Fruit fly (Drosophila melanogaster) whole organism, prepupa: Measurements from ENCODE around the gene Agpat2.

Source experiments
- Blimp-1 ChIP-seq: fragments of 200-800 bp; sonication (Bioruptor generic); optimal IDR thresholded peaks from 3 replicates; lab custom pipeline; 2017; ENCODE audit warnings: missing biosample characterization, missing genetic modification characterization, mild to moderate bottlenecking, moderate library complexity, missing genetic modification reagents
- CG10631 ChIP-seq: fragments of 200-800 bp; sonication (Bioruptor generic); optimal IDR thresholded peaks from 2 replicates; lab custom pipeline; 2016; ENCODE audit warnings: missing biosample characterization, missing genetic modification characterization
- CG11902 ChIP-seq: fragments of 200-800 bp; sonication (Bioruptor generic); optimal IDR thresholded peaks from 3 replicates; lab custom pipeline; 2016; ENCODE audit warnings: missing biosample characterization, missing genetic modification characterization
- CG15336 ChIP-seq: fragments of 200-800 bp; sonication (Bioruptor generic); IDR thresholded peaks from 2 replicates; pipeline ENCODE4 v1.3.6; 2022; ENCODE audit warnings: missing biosample characterization, missing genetic modification characterization
- CG1621 ChIP-seq: fragments of 200-800 bp; sonication (Bioruptor generic); optimal IDR thresholded peaks from 3 replicates; lab custom pipeline; 2018; ENCODE audit warnings: missing biosample characterization, mild to moderate bottlenecking, missing genetic modification characterization
- CG16779 ChIP-seq: fragments of 200-800 bp; sonication (Bioruptor generic); optimal IDR thresholded peaks from 3 replicates; lab custom pipeline; 2017; ENCODE audit warnings: missing biosample characterization, mild to moderate bottlenecking, missing genetic modification characterization
- CG3032 ChIP-seq: fragments of 200-800 bp; optimal IDR thresholded peaks from 2 replicates; lab custom pipeline; 2019; ENCODE audit warnings: missing biosample characterization, mild to moderate bottlenecking, missing genetic modification characterization, moderate library complexity
- CG31627 ChIP-seq: fragments of 200-800 bp; sonication (Bioruptor generic); optimal IDR thresholded peaks from 3 replicates; lab custom pipeline; 2016; ENCODE audit warnings: missing biosample characterization, missing genetic modification characterization
- CG34406 ChIP-seq: fragments of 200-800 bp; sonication (Bioruptor generic); optimal IDR thresholded peaks from 3 replicates; lab custom pipeline; 2016; ENCODE audit warnings: missing biosample characterization, missing genetic modification characterization
- CG3919 ChIP-seq: fragments of 200-800 bp; sonication (Bioruptor generic); optimal IDR thresholded peaks from 3 replicates; lab custom pipeline; 2016; ENCODE audit warnings: missing biosample characterization, missing genetic modification characterization
- CG4318 ChIP-seq: fragments of 200-800 bp; sonication (Bioruptor generic); optimal IDR thresholded peaks from 3 replicates; lab custom pipeline; 2017; ENCODE audit warnings: missing biosample characterization, mild to moderate bottlenecking, missing genetic modification characterization
- CG6163 ChIP-seq: fragments of 200-800 bp; sonication (Bioruptor generic); IDR thresholded peaks from 3 replicates; pipeline ENCODE4 v1.3.6; 2022; ENCODE audit warnings: missing biosample characterization, missing genetic modification characterization
- CG6276 ChIP-seq: fragments of 200-800 bp; sonication (Bioruptor generic); optimal IDR thresholded peaks from 2 replicates; lab custom pipeline; 2017; ENCODE audit warnings: missing biosample characterization, mild to moderate bottlenecking, missing genetic modification characterization
- CG6792 ChIP-seq: fragments of 200-800 bp; sonication (Bioruptor generic); optimal IDR thresholded peaks from 3 replicates; lab custom pipeline; 2016; ENCODE audit warnings: missing biosample characterization, missing genetic modification characterization
- CG6808 ChIP-seq: fragments of 200-800 bp; sonication (Bioruptor generic); optimal IDR thresholded peaks from 3 replicates; lab custom pipeline; 2017; ENCODE audit warnings: missing biosample characterization, missing genetic modification characterization, mild to moderate bottlenecking, moderate library complexity, missing genetic modification reagents
- CG6854 ChIP-seq: fragments of 200-800 bp; sonication (Bioruptor generic); optimal IDR thresholded peaks from 2 replicates; lab custom pipeline; 2017; ENCODE audit warnings: missing biosample characterization, mild to moderate bottlenecking, missing genetic modification characterization
- CG8119 ChIP-seq: fragments of 200-800 bp; sonication (Bioruptor generic); IDR thresholded peaks from 3 replicates; pipeline ENCODE4 v1.3.6; 2022; ENCODE audit warnings: missing biosample characterization, missing genetic modification characterization
- CG8632 ChIP-seq: fragments of 200-800 bp; sonication (Bioruptor generic); optimal IDR thresholded peaks from 3 replicates; lab custom pipeline; 2016; ENCODE audit warnings: missing biosample characterization, missing genetic modification characterization
- Eip78C ChIP-seq: fragments of 200-800 bp; sonication (Bioruptor generic); peaks from one replicate; lab custom pipeline; 2016; ENCODE audit warnings: missing biosample characterization, missing genetic modification characterization
- Ets21C ChIP-seq: fragments of 200-800 bp; sonication (Bioruptor generic); optimal IDR thresholded peaks from 3 replicates; lab custom pipeline; 2016; ENCODE audit warnings: missing biosample characterization, missing genetic modification characterization
- Ets96B ChIP-seq: fragments of 200-800 bp; optimal IDR thresholded peaks from 2 replicates; lab custom pipeline; 2019; ENCODE audit warnings: missing biosample characterization, mild to moderate bottlenecking, missing genetic modification characterization, moderate library complexity
- OdsH ChIP-seq: fragments of 200-800 bp; sonication (Bioruptor generic); optimal IDR thresholded peaks from 3 replicates; lab custom pipeline; 2016; ENCODE audit warnings: missing biosample characterization, missing genetic modification characterization
- Sox102F ChIP-seq: fragments of 200-800 bp; sonication (Bioruptor generic); optimal IDR thresholded peaks from 2 replicates; lab custom pipeline; 2016; ENCODE audit warnings: missing biosample characterization, mild to moderate bottlenecking, missing genetic modification characterization
- Sox14 ChIP-seq: fragments of 200-800 bp; sonication (Bioruptor generic); optimal IDR thresholded peaks from 3 replicates; lab custom pipeline; 2016; ENCODE audit warnings: missing biosample characterization, missing genetic modification characterization
- acj6 ChIP-seq: fragments of 200-800 bp; sonication (Bioruptor generic); optimal IDR thresholded peaks from 3 replicates; lab custom pipeline; 2016; ENCODE audit warnings: missing biosample characterization, missing genetic modification characterization
- cyc ChIP-seq: fragments of 200-800 bp; sonication (Bioruptor generic); optimal IDR thresholded peaks from 3 replicates; lab custom pipeline; 2016; ENCODE audit warnings: missing biosample characterization, missing genetic modification characterization
- dac ChIP-seq: fragments of 200-800 bp; sonication (Bioruptor generic); optimal IDR thresholded peaks from 2 replicates; lab custom pipeline; 2017; ENCODE audit warnings: missing biosample characterization, mild to moderate bottlenecking, missing genetic modification characterization
- dsx ChIP-seq: fragments of 200-800 bp; optimal IDR thresholded peaks from 3 replicates; lab custom pipeline; 2019; ENCODE audit warnings: missing biosample characterization, mild to moderate bottlenecking, missing genetic modification characterization, moderate library complexity; ENCODE audit not compliant: poor library complexity, severe bottlenecking
- eg ChIP-seq: fragments of 200-800 bp; sonication (Bioruptor generic); IDR thresholded peaks from 3 replicates; pipeline ENCODE4 v1.3.6; 2022; ENCODE audit warnings: missing biosample characterization, missing genetic modification characterization
- esn ChIP-seq: fragments of 200-800 bp; sonication (Bioruptor generic); optimal IDR thresholded peaks from 2 replicates; lab custom pipeline; 2016; ENCODE audit warnings: missing biosample characterization, mild to moderate bottlenecking, missing genetic modification characterization, moderate library complexity
- fd85E ChIP-seq: fragments of 200-800 bp; sonication (Bioruptor generic); optimal IDR thresholded peaks from 3 replicates; lab custom pipeline; 2016; ENCODE audit warnings: missing biosample characterization, missing genetic modification characterization
- fkh ChIP-seq: fragments of 200-800 bp; sonication (Bioruptor generic); optimal IDR thresholded peaks from 3 replicates; lab custom pipeline; 2017; ENCODE audit warnings: missing biosample characterization, mild to moderate bottlenecking, missing genetic modification characterization, moderate library complexity
- lz ChIP-seq: fragments of 200-800 bp; sonication (Bioruptor generic); optimal IDR thresholded peaks from 3 replicates; lab custom pipeline; 2016; ENCODE audit warnings: missing biosample characterization, missing genetic modification characterization
- net ChIP-seq: fragments of 200-800 bp; sonication (Bioruptor generic); optimal IDR thresholded peaks from 3 replicates; lab custom pipeline; 2016; ENCODE audit warnings: missing biosample characterization, missing genetic modification characterization
- salr ChIP-seq, 2 experiments: fragments of 200-800 bp; sonication (Bioruptor generic); optimal IDR thresholded peaks; 3 replicates each; lab custom pipeline; 2016 to 2018; ENCODE audit warnings: missing biosample characterization in 2 of 2, missing genetic modification characterization in 2 of 2, mild to moderate bottlenecking in 1 of 2
- ss ChIP-seq, 2 experiments: fragments of 200-800 bp; sonication (Bioruptor generic); optimal IDR thresholded peaks; 2 replicates in 1 of 2; 3 replicates in 1 of 2; lab custom pipeline; 2017 to 2018; ENCODE audit warnings: mild to moderate bottlenecking in 2 of 2, missing biosample characterization in 2 of 2, missing genetic modification characterization in 2 of 2, moderate library complexity in 1 of 2
- topi ChIP-seq: fragments of 200-800 bp; sonication (Bioruptor generic); optimal IDR thresholded peaks from 3 replicates; lab custom pipeline; 2016; ENCODE audit warnings: missing biosample characterization, missing genetic modification characterization
- vri ChIP-seq: fragments of 200-800 bp; sonication (Bioruptor generic); optimal IDR thresholded peaks from 3 replicates; lab custom pipeline; 2016; ENCODE audit warnings: missing biosample characterization, mild to moderate bottlenecking, missing genetic modification characterization

Agpat2 gene

dm6 chr2L:8403286-8404270 lies 60.2 kb downstream of the Agpat2 start, which contains the start of gene emb:
emb (plus strand) TSS chr2L:8403573.
- no peak for TF ChIP-seq CG6276 (GFP tag; lab: Kevin White, UChicago)
- peak; percentile 11 for TF ChIP-seq Blimp-1 (GFP tag; lab: Kevin White, UChicago)
- TF ChIP-seq CG6854 (GFP tag; lab: Kevin White, UChicago): peak; percentile 69
- peak; percentile 50 for TF ChIP-seq Ets96B (tag; lab: Kevin White, UChicago)
- peak; percentile 58 for TF ChIP-seq CG10631 (GFP tag; lab: Kevin White, UChicago)
- TF ChIP-seq cyc (GFP tag; lab: Kevin White, UChicago): peak; percentile 37
- no peak for TF ChIP-seq salr (GFP tag; optimal IDR thresholded peaks at IDR 0.05; lab: Kevin White, UChicago)
- TF ChIP-seq acj6 (GFP tag; lab: Kevin White, UChicago): no peak
- peak; percentile 66 for TF ChIP-seq dsx (GFP tag; lab: Kevin White, UChicago)
- no peak for TF ChIP-seq CG11902 (GFP tag; lab: Kevin White, UChicago)
- peak; percentile 30 for TF ChIP-seq OdsH (GFP tag; lab: Kevin White, UChicago)
- TF ChIP-seq CG31627 (GFP tag; lab: Kevin White, UChicago): peak; percentile 62
- no peak for TF ChIP-seq vri
- peak; percentile 36 for TF ChIP-seq lz
- no peak for TF ChIP-seq CG8632 (GFP tag; lab: Kevin White, UChicago)
- peak; percentile 62 for TF ChIP-seq CG15336 (GFP tag; lab: Robert Waterston, UW)
- TF ChIP-seq fkh (GFP tag; lab: Kevin White, UChicago): peak; percentile 99
- TF ChIP-seq Eip78C (GFP tag; lab: Kevin White, UChicago): peak; percentile 83
- TF ChIP-seq CG3919 (GFP tag; lab: Kevin White, UChicago): no peak
- no peak for TF ChIP-seq CG4318 (GFP tag; lab: Kevin White, UChicago)
- TF ChIP-seq esn: peak; percentile 57
- TF ChIP-seq CG6163 (GFP tag; lab: Robert Waterston, UW): peak; percentile 79
- TF ChIP-seq Sox14 (GFP tag; lab: Kevin White, UChicago): peak; percentile 70
- TF ChIP-seq CG6792 (GFP tag; lab: Kevin White, UChicago): no peak
- peak; percentile 79 for TF ChIP-seq CG8119 (GFP tag; lab: Robert Waterston, UW)
- no peak for TF ChIP-seq CG1621 (tag; lab: Kevin White, UChicago)
- no peak for TF ChIP-seq dac (GFP tag; lab: Kevin White, UChicago)
- TF ChIP-seq eg (GFP tag; lab: Robert Waterston, UW): peak; percentile 76
- TF ChIP-seq fd85E (GFP tag; lab: Kevin White, UChicago): no peak
- peak; percentile 22 for TF ChIP-seq topi (GFP tag; lab: Kevin White, UChicago)
- TF ChIP-seq CG3032 (tag; lab: Kevin White, UChicago): peak; percentile 51
- TF ChIP-seq CG6808 (GFP tag; lab: Kevin White, UChicago): peak; percentile 76
- no peak for TF ChIP-seq Sox102F (GFP tag; lab: Kevin White, UChicago)
- no peak for TF ChIP-seq CG16779
- TF ChIP-seq Ets21C (GFP tag; lab: Kevin White, UChicago): peak; percentile 37
- peak; percentile 51 for TF ChIP-seq CG34406 (GFP tag; lab: Kevin White, UChicago)
- peak in 1 of 2 experiments; percentile 89 for TF ChIP-seq ss (GFP tag; optimal IDR thresholded peaks at IDR 0.05; lab: Kevin White, UChicago)

dm6 chr2L:8402928-8403285 lies 60.9 kb downstream of the Agpat2 start, which contains the start of gene fy:
fy (minus strand) TSS chr2L:8403280.
- no peak for TF ChIP-seq Eip78C (GFP tag; lab: Kevin White, UChicago)
- no peak for TF ChIP-seq net (GFP tag; lab: Kevin White, UChicago)
- no peak for TF ChIP-seq CG34406 (GFP tag; lab: Kevin White, UChicago)
- no peak for TF ChIP-seq dac (GFP tag; lab: Kevin White, UChicago)
- TF ChIP-seq CG16779: no peak
- no peak for TF ChIP-seq CG6276 (GFP tag; lab: Kevin White, UChicago)
